Fruit fly (Drosophila melanogaster) whole organism, embryonic: ENCODE measurements around the gene opa.

Experiments used
- Ada2b ChIP-seq: fragments of 200-800 bp; sonication (Bioruptor generic); IDR thresholded peaks from 2 replicates; pipeline ENCODE4 v1.3.6; 2022; ENCODE audit warnings: missing biosample characterization, missing genetic modification characterization
- Adf1 ChIP-seq: fragments of 200-800 bp; sonication (Bioruptor generic); IDR thresholded peaks from 2 replicates; pipeline ENCODE4 v1.3.6; 2022; ENCODE audit warnings: missing biosample characterization, missing genetic modification characterization
- Aef1 ChIP-seq: fragments of 200-800 bp; sonication (Bioruptor generic); IDR thresholded peaks from 3 replicates; pipeline ENCODE4 v1.3.6; 2022; ENCODE audit warnings: missing biosample characterization, missing genetic modification characterization
- CG10274 ChIP-seq: fragments of 200-800 bp; sonication (Bioruptor generic); optimal IDR thresholded peaks from 3 replicates; lab custom pipeline; 2017; ENCODE audit warnings: missing biosample characterization, mild to moderate bottlenecking, missing genetic modification characterization
- CG11560 ChIP-seq: fragments of 200-800 bp; sonication (Bioruptor generic); IDR thresholded peaks from 3 replicates; pipeline ENCODE4 v1.3.6; 2022; ENCODE audit warnings: missing biosample characterization, missing genetic modification characterization
- CG13287 ChIP-seq: fragments of 200-800 bp; sonication (Bioruptor generic); IDR thresholded peaks from 2 replicates; pipeline ENCODE4 v1.3.6; 2022; ENCODE audit warnings: missing biosample characterization, missing genetic modification characterization; ENCODE audit not compliant: partially characterized antibody
- CG17829 ChIP-seq: fragments of 200-800 bp; optimal IDR thresholded peaks from 2 replicates; lab custom pipeline; 2019; ENCODE audit warnings: missing biosample characterization, mild to moderate bottlenecking, missing genetic modification characterization, moderate library complexity
- CG1792 ChIP-seq: fragments of 200-800 bp; sonication (Bioruptor generic); optimal IDR thresholded peaks from 2 replicates; lab custom pipeline; 2016; ENCODE audit warnings: missing biosample characterization, missing genetic modification characterization
- CG18619 ChIP-seq: fragments of 200-800 bp; sonication (Bioruptor generic); optimal IDR thresholded peaks from 3 replicates; lab custom pipeline; 2017; ENCODE audit warnings: missing biosample characterization, mild to moderate bottlenecking, missing genetic modification characterization
- CG31365 ChIP-seq: fragments of 200-800 bp; sonication (Bioruptor generic); optimal IDR thresholded peaks from 2 replicates; lab custom pipeline; 2018; ENCODE audit warnings: missing biosample characterization, mild to moderate bottlenecking, missing genetic modification characterization
- CG32767 ChIP-seq: fragments of 200-800 bp; sonication (Bioruptor generic); IDR thresholded peaks from 2 replicates; pipeline ENCODE4 v1.3.6; 2022; ENCODE audit warnings: missing biosample characterization, missing genetic modification characterization
- CG33213 ChIP-seq: fragments of 200-800 bp; sonication (Bioruptor generic); optimal IDR thresholded peaks from 3 replicates; lab custom pipeline; 2016; ENCODE audit warnings: missing biosample characterization, missing genetic modification characterization
- CG43689 ChIP-seq: fragments of 200-800 bp; sonication (Bioruptor generic); IDR thresholded peaks from 2 replicates; pipeline ENCODE4 v1.3.6; 2022; ENCODE audit warnings: missing biosample characterization, missing genetic modification characterization
- CG5245 ChIP-seq: fragments of 200-800 bp; sonication (Bioruptor generic); optimal IDR thresholded peaks from 3 replicates; lab custom pipeline; 2016; ENCODE audit warnings: missing biosample characterization, missing genetic modification characterization
- CG6854 ChIP-seq: fragments of 200-800 bp; sonication (Bioruptor generic); optimal IDR thresholded peaks from 3 replicates; lab custom pipeline; 2017; ENCODE audit warnings: missing biosample characterization, mild to moderate bottlenecking, missing genetic modification characterization
- CG8281 ChIP-seq: fragments of 200-800 bp; sonication (Bioruptor generic); optimal IDR thresholded peaks from 2 replicates; lab custom pipeline; 2018; ENCODE audit warnings: missing biosample characterization, mild to moderate bottlenecking, missing genetic modification characterization, moderate library complexity
- CG8290 ChIP-seq, 3 experiments: fragments of 200-800 bp; sonication (Bioruptor generic); optimal IDR thresholded peaks; 2 replicates each; lab custom pipeline; 2016 to 2019; ENCODE audit warnings: missing biosample characterization in 3 of 3, missing genetic modification characterization in 3 of 3, mild to moderate bottlenecking in 2 of 3, moderate library complexity in 1 of 3
- CG8944 ChIP-seq: fragments of 200-800 bp; sonication (Bioruptor generic); optimal IDR thresholded peaks from 3 replicates; lab custom pipeline; 2016; ENCODE audit warnings: missing biosample characterization, missing genetic modification characterization
- Deaf1 ChIP-seq: fragments of 200-800 bp; optimal IDR thresholded peaks from 3 replicates; lab custom pipeline; 2019; ENCODE audit warnings: missing biosample characterization, mild to moderate bottlenecking, missing genetic modification characterization, moderate library complexity
- Dip3 ChIP-seq: fragments of 200-800 bp; sonication (Bioruptor generic); optimal IDR thresholded peaks from 3 replicates; lab custom pipeline; 2016; ENCODE audit warnings: missing biosample characterization, missing genetic modification characterization
- Dll ChIP-seq: fragments of 200-800 bp; sonication (Bioruptor generic); IDR thresholded peaks from 4 replicates; pipeline ENCODE4 v1.3.6; 2022; ENCODE audit warnings: missing biosample characterization, missing genetic modification characterization; ENCODE audit not compliant: partially characterized antibody
- Elba2 ChIP-seq: fragments of 200-800 bp; sonication (Bioruptor generic); optimal IDR thresholded peaks from 3 replicates; lab custom pipeline; 2016; ENCODE audit warnings: missing biosample characterization, missing genetic modification characterization
- Hr3 ChIP-seq: fragments of 200-800 bp; sonication (Bioruptor generic); optimal IDR thresholded peaks from 3 replicates; lab custom pipeline; 2016; ENCODE audit warnings: missing biosample characterization, missing genetic modification characterization
- Hr39 ChIP-seq: fragments of >200 bp; optimal IDR thresholded peaks from 2 replicates; lab custom pipeline; 2017
- Myb ChIP-seq: fragments of 200-800 bp; sonication (Bioruptor generic); optimal IDR thresholded peaks from 2 replicates; lab custom pipeline; 2016; ENCODE audit warnings: missing biosample characterization, missing genetic modification characterization
- PHDP ChIP-seq: fragments of 200-800 bp; sonication (Bioruptor generic); optimal IDR thresholded peaks from 3 replicates; lab custom pipeline; 2018; ENCODE audit warnings: missing biosample characterization, mild to moderate bottlenecking, missing genetic modification characterization, moderate library complexity
- ase ChIP-seq: fragments of 200-800 bp; sonication (Bioruptor generic); IDR thresholded peaks from 3 replicates; pipeline ENCODE4 v1.3.6; 2022; ENCODE audit warnings: missing biosample characterization, missing genetic modification characterization
- caup ChIP-seq: fragments of 200-800 bp; sonication (Bioruptor generic); optimal IDR thresholded peaks from 3 replicates; lab custom pipeline; 2017; ENCODE audit warnings: missing biosample characterization, mild to moderate bottlenecking, missing genetic modification characterization, moderate library complexity; ENCODE audit not compliant: severe bottlenecking
- ci ChIP-seq: fragments of 200-800 bp; sonication (Bioruptor generic); IDR thresholded peaks from 3 replicates; pipeline ENCODE4 v1.3.6; 2022; ENCODE audit warnings: missing biosample characterization, missing genetic modification characterization
- fd96Cb ChIP-seq: fragments of 200-800 bp; sonication (Bioruptor generic); optimal IDR thresholded peaks from 2 replicates; lab custom pipeline; 2018; ENCODE audit warnings: missing biosample characterization, mild to moderate bottlenecking, missing genetic modification characterization, moderate library complexity
- fu2 ChIP-seq: fragments of 200-800 bp; sonication (Bioruptor generic); optimal IDR thresholded peaks from 2 replicates; lab custom pipeline; 2016; ENCODE audit warnings: missing biosample characterization, missing genetic modification characterization
- gsb-n ChIP-seq: fragments of 200-800 bp; sonication (Bioruptor generic); optimal IDR thresholded peaks from 3 replicates; lab custom pipeline; 2018; ENCODE audit warnings: missing biosample characterization, mild to moderate bottlenecking, missing genetic modification characterization
- hkb ChIP-seq, 2 experiments: fragments of 200-800 bp in 1 of 2; fragments of >200 bp in 1 of 2; sonication (Bioruptor generic) in 1 of 2; IDR thresholded peaks in 1 of 2; optimal IDR thresholded peaks in 1 of 2; 2 replicates each; pipeline versions ENCODE4 v1.3.6 to Lab custom; 2017 to 2022; ENCODE audit warnings: missing biosample characterization in 1 of 2, missing genetic modification characterization in 1 of 2
- insv ChIP-seq, 2 experiments: fragments of 200-800 bp; sonication (Bioruptor generic); optimal IDR thresholded peaks; 3 replicates each; lab custom pipeline; 2016 to 2018; ENCODE audit warnings: missing biosample characterization in 2 of 2, missing genetic modification characterization in 2 of 2
- lov ChIP-seq, 2 experiments: fragments of 200-800 bp in 1 of 2; fragments of >200 bp in 1 of 2; sonication (Bioruptor generic) in 1 of 2; IDR thresholded peaks in 1 of 2; optimal IDR thresholded peaks in 1 of 2; 2 replicates in 1 of 2; 3 replicates in 1 of 2; pipeline versions ENCODE4 v1.3.6 to Lab custom; 2017 to 2022; ENCODE audit warnings: missing biosample characterization in 1 of 2, missing genetic modification characterization in 1 of 2
- luna ChIP-seq: fragments of 200-800 bp; sonication (Bioruptor generic); optimal IDR thresholded peaks from 2 replicates; lab custom pipeline; 2016; ENCODE audit warnings: missing biosample characterization, missing genetic modification characterization
- nom ChIP-seq: fragments of 200-800 bp; sonication (Bioruptor generic); optimal IDR thresholded peaks from 2 replicates; lab custom pipeline; 2017; ENCODE audit warnings: missing biosample characterization, missing genetic modification characterization, mild to moderate bottlenecking, moderate library complexity, missing genetic modification reagents
- pnt ChIP-seq: fragments of 200-800 bp; sonication (Bioruptor generic); optimal IDR thresholded peaks from 3 replicates; lab custom pipeline; 2016; ENCODE audit warnings: missing biosample characterization, missing genetic modification characterization
- sc ChIP-seq, 3 experiments: fragments of >200 bp in 2 of 3; fragments of 200-800 bp in 1 of 3; sonication (Bioruptor generic) in 1 of 3; optimal IDR thresholded peaks; 2 replicates in 2 of 3; 3 replicates in 1 of 3; lab custom pipeline; 2017; ENCODE audit warnings: mild to moderate bottlenecking in 1 of 3, missing biosample characterization in 1 of 3, missing genetic modification characterization in 1 of 3, missing genetic modification reagents in 1 of 3
- so ChIP-seq: fragments of 200-800 bp; sonication (Bioruptor generic); IDR thresholded peaks from 3 replicates; pipeline ENCODE4 v1.3.6; 2022; ENCODE audit warnings: missing biosample characterization, missing genetic modification characterization
- sr ChIP-seq: fragments of 200-800 bp; sonication (Bioruptor generic); IDR thresholded peaks from 3 replicates; pipeline ENCODE4 v1.3.6; 2022; ENCODE audit warnings: missing biosample characterization, missing genetic modification characterization
- stwl ChIP-seq: fragments of 200-800 bp; sonication (Bioruptor generic); optimal IDR thresholded peaks from 3 replicates; lab custom pipeline; 2018; ENCODE audit warnings: missing biosample characterization, mild to moderate bottlenecking, missing genetic modification characterization, moderate library complexity
- tin ChIP-seq: fragments of 200-800 bp; sonication (Bioruptor generic); optimal IDR thresholded peaks from 3 replicates; lab custom pipeline; 2016; ENCODE audit warnings: missing biosample characterization, missing genetic modification characterization
- tna ChIP-seq: fragments of 200-800 bp; sonication (Bioruptor generic); IDR thresholded peaks from 2 replicates; pipeline ENCODE4 v1.3.6; 2022; ENCODE audit warnings: missing biosample characterization, missing genetic modification characterization; ENCODE audit not compliant: partially characterized antibody
- tup ChIP-seq: fragments of 200-800 bp; sonication (Bioruptor generic); optimal IDR thresholded peaks from 2 replicates; lab custom pipeline; 2016; ENCODE audit warnings: missing biosample characterization, mild to moderate bottlenecking, missing genetic modification characterization, moderate library complexity
- twi ChIP-seq: fragments of 200-800 bp; optimal IDR thresholded peaks from 2 replicates; lab custom pipeline; 2019; ENCODE audit warnings: missing biosample characterization, mild to moderate bottlenecking, missing genetic modification characterization, moderate library complexity
- tx ChIP-seq: fragments of 200-800 bp; sonication (Bioruptor generic); optimal IDR thresholded peaks from 2 replicates; lab custom pipeline; 2016; ENCODE audit warnings: missing biosample characterization, missing genetic modification characterization
- usp ChIP-seq: fragments of >200 bp; optimal IDR thresholded peaks from 2 replicates; lab custom pipeline; 2017; ENCODE audit warnings: missing biosample characterization, missing genetic modification characterization
- zfh1 ChIP-seq: fragments of 200-800 bp; sonication (Bioruptor generic); IDR thresholded peaks from 3 replicates; pipeline ENCODE4 v1.3.6; 2022; ENCODE audit warnings: missing biosample characterization, missing genetic modification characterization

Gene opa

DNA sequence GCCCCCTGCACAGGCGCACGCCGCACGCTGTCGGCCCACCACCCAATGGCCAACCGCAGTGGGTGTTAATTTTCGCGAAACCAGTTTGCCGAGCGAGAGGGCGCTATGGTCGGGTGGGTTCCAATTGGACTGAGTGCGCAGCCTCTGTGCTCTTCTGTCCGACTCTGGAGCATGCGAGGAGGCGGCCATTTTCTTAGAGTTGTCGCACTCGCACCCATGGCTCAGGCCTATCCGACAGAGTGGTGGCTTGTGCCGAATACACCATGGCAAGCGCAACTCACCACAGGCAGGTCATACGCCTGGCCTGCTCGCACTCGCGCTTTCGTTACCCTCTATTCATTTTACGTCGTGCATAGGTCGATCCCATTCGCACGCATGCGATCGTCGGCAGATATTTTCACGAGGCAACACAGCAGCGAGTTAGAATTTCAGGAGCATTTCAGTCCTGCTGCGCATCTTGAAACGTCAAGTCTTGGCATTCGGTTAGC, at the start of gene opa (continued):
- TF ChIP-seq Dll (GFP tag; lab: Robert Waterston, UW): no peak
- TF ChIP-seq CG11560 (tag; lab: Robert Waterston, UW): no peak
- TF ChIP-seq CG6854 (GFP tag; lab: Kevin White, UChicago): no peak
- no peak for TF ChIP-seq tup (GFP tag; lab: Kevin White, UChicago)
- TF ChIP-seq Hr3 (GFP tag; lab: Kevin White, UChicago): no peak
- TF ChIP-seq hkb (optimal IDR thresholded peaks at IDR 0.05; lab: Kevin White, UChicago): no peak
- peak; percentile 44 for TF ChIP-seq hkb (GFP tag; IDR thresholded peaks at IDR 0.05; lab: Robert Waterston, UW)
- TF ChIP-seq Dip3 (GFP tag; lab: Kevin White, UChicago): no peak
- no peak for TF ChIP-seq CG8281 (tag; lab: Kevin White, UChicago)
- no peak for TF ChIP-seq CG10274 (GFP tag; lab: Kevin White, UChicago)
- peak; percentile 78 for TF ChIP-seq Adf1 (GFP tag; lab: Robert Waterston, UW)
- peak; percentile 56; the same call in 1 of the 2 replicates for TF ChIP-seq tna
- TF ChIP-seq CG33213 (GFP tag; lab: Kevin White, UChicago): no peak
- no peak for TF ChIP-seq CG43689
- peak; percentile 39; the same call in 1 of the 3 replicates for TF ChIP-seq so (GFP tag; lab: Robert Waterston, UW)
- 0 out of 3 replicates have a peak, but pooled peaks have one; percentile 44 for TF ChIP-seq sr (GFP tag; lab: Robert Waterston, UW)
- TF ChIP-seq zfh1 (GFP tag; lab: Robert Waterston, UW): 0 out of 3 replicates have a peak, but pooled peaks have one; percentile 13
- TF ChIP-seq CG32767 (GFP tag; lab: Robert Waterston, UW): no peak
- no peak for TF ChIP-seq Hr39 (lab: Kevin White, UChicago)
- TF ChIP-seq tx (GFP tag; lab: Kevin White, UChicago): no peak
- no peak for TF ChIP-seq Myb (GFP tag; lab: Kevin White, UChicago)
- TF ChIP-seq Deaf1 (tag; lab: Kevin White, UChicago): peak; percentile 89
- no peak for TF ChIP-seq pnt
- no peak for TF ChIP-seq Ada2b (GFP tag; lab: Robert Waterston, UW)
- no peak for TF ChIP-seq CG5245 (GFP tag; lab: Kevin White, UChicago)
- no peak for TF ChIP-seq stwl (tag; lab: Kevin White, UChicago)
- TF ChIP-seq CG1792 (GFP tag; lab: Kevin White, UChicago): no peak
- TF ChIP-seq caup (GFP tag; lab: Kevin White, UChicago): no peak
- no peak for TF ChIP-seq usp (GFP tag; lab: Kevin White, UChicago)
- TF ChIP-seq PHDP (tag; lab: Kevin White, UChicago): no peak
- no peak for TF ChIP-seq CG18619 (GFP tag; lab: Kevin White, UChicago)
- TF ChIP-seq insv (GFP tag; optimal IDR thresholded peaks at IDR 0.05; lab: Kevin White, UChicago): peak; percentile 73 to 96
- no peak for TF ChIP-seq lov (optimal IDR thresholded peaks at IDR 0.05; lab: Kevin White, UChicago)
- 0 out of 3 replicates have a peak, but pooled peaks have one; percentile 6 for TF ChIP-seq lov (GFP tag; IDR thresholded peaks at IDR 0.05; lab: Robert Waterston, UW)
- no peak for TF ChIP-seq CG8944 (GFP tag; lab: Kevin White, UChicago)
- 0 out of 3 replicates have a peak, but pooled peaks have one; percentile 44 for TF ChIP-seq ci
- no peak for TF ChIP-seq ase (GFP tag; lab: Robert Waterston, UW)
- no peak for TF ChIP-seq fu2 (GFP tag; lab: Kevin White, UChicago)
- no peak for TF ChIP-seq CG8290 (GFP tag; optimal IDR thresholded peaks at IDR 0.05; lab: Kevin White, UChicago)
- TF ChIP-seq CG8290 (tag; optimal IDR thresholded peaks at IDR 0.05; lab: Kevin White, UChicago): no peak
- TF ChIP-seq CG31365 (tag; lab: Kevin White, UChicago): no peak
- no peak for TF ChIP-seq gsb-n (tag; lab: Kevin White, UChicago)
- no peak for TF ChIP-seq nom
- no peak for TF ChIP-seq luna (GFP tag; lab: Kevin White, UChicago)
- no peak for TF ChIP-seq tin (GFP tag; lab: Kevin White, UChicago)
- peak; percentile 29 for TF ChIP-seq twi (tag; lab: Kevin White, UChicago)
- TF ChIP-seq Elba2 (GFP tag; lab: Kevin White, UChicago): peak; percentile 93
- no peak for TF ChIP-seq fd96Cb (tag; lab: Kevin White, UChicago)
- TF ChIP-seq Aef1: no peak
- TF ChIP-seq CG13287 (GFP tag; lab: Robert Waterston, UW): peak; percentile 63
- no peak for TF ChIP-seq sc (optimal IDR thresholded peaks at IDR 0.05; lab: Kevin White, UChicago)
- TF ChIP-seq sc (GFP tag; optimal IDR thresholded peaks at IDR 0.05; lab: Kevin White, UChicago): no peak
- peak; percentile 2 for TF ChIP-seq CG17829 (tag; lab: Kevin White, UChicago)
